Worm (Caenorhabditis elegans): Measurements from ENCODE around the gene F54C8.1.

- no peak for TF ChIP-seq snpc-3.4 (tag; optimal IDR thresholded peaks at IDR 0.05)
- no peak for TF ChIP-seq T26A5.8 (tag; optimal IDR thresholded peaks at IDR 0.05)
Observed at ce11 chrIII:9450933-9451332, 11.4 kb downstream of the F54C8.1 start.
